Worm (Caenorhabditis elegans) whole organism, mixed stage, embryonic: ENCODE results near the gene R13A1.5.

ENCODE experiments used
- ceh-39 ChIP-seq: fragments of 150-350 bp; optimal IDR thresholded peaks from 2 replicates; lab custom pipeline; 2014; ENCODE audit warnings: missing biosample characterization, missing genetic modification characterization
- ceh-83 ChIP-seq: fragments of 200-800 bp; sonication (Bioruptor generic); optimal IDR thresholded peaks from 2 replicates; lab custom pipeline; 2018; ENCODE audit warnings: mild to moderate bottlenecking, missing genetic modification characterization, missing compliant biosample characterization
- lin-13 ChIP-seq: fragments of 150-350 bp; optimal IDR thresholded peaks from 2 replicates; lab custom pipeline; 2014; ENCODE audit warnings: missing biosample characterization, missing genetic modification characterization
- lin-32 ChIP-seq: fragments of 200-800 bp; sonication (Bioruptor generic); optimal IDR thresholded peaks from 2 replicates; lab custom pipeline; 2018; ENCODE audit warnings: mild to moderate bottlenecking, missing genetic modification characterization, missing compliant biosample characterization
- mls-2 ChIP-seq: sonication (generic microtip); optimal IDR thresholded peaks from 2 replicates; lab custom pipeline; 2016; ENCODE audit warnings: mild to moderate bottlenecking, missing genetic modification characterization, moderate library complexity, missing compliant biosample characterization
- nhr-12 ChIP-seq: fragments of 150-350 bp; optimal IDR thresholded peaks from 2 replicates; lab custom pipeline; 2014; ENCODE audit warnings: missing biosample characterization, missing genetic modification characterization
- nhr-28 ChIP-seq: fragments of 150-350 bp; optimal IDR thresholded peaks from 2 replicates; lab custom pipeline; 2014; ENCODE audit warnings: missing biosample characterization, missing genetic modification characterization
- snpc-4 ChIP-seq: fragments of 150-350 bp; optimal IDR thresholded peaks from 2 replicates; lab custom pipeline; 2014; ENCODE audit warnings: missing biosample characterization, missing genetic modification characterization
- unc-120 ChIP-seq: sonication (generic microtip); optimal IDR thresholded peaks from 2 replicates; lab custom pipeline; 2017; ENCODE audit warnings: missing genetic modification characterization, missing compliant biosample characterization; ENCODE audit not compliant: poor library complexity, severe bottlenecking
- ztf-11 ChIP-seq: fragments of 150-350 bp; optimal IDR thresholded peaks from 2 replicates; lab custom pipeline; 2014; ENCODE audit warnings: missing biosample characterization, missing genetic modification characterization

- TF ChIP-seq ceh-83 (GFP tag; lab: Kevin White, UChicago) (no peak), ztf-11 (tag; lab: Kevin White, UChicago) (no peak), lin-32 (GFP tag; lab: Kevin White, UChicago) (no peak), snpc-4 (tag; lab: Kevin White, UChicago) (no peak), lin-13 (tag; lab: Kevin White, UChicago) (no peak), nhr-28 (tag; lab: Kevin White, UChicago) (no peak), mls-2 (tag; lab: Kevin White, UChicago) (no peak), nhr-12 (no peak), unc-120 (no peak), ceh-39 (tag; lab: Kevin White, UChicago) (no peak)
Measured at ce11 chrIV:7216210-7216609, 24.6 kb upstream of the R13A1.5 start.
